Worm (Caenorhabditis elegans) whole organism, L4/young adult: Measurements from ENCODE around the gene gpcp-2.

Experiments used
- W03F9.2 ChIP-seq: fragments of 150-350 bp; optimal IDR thresholded peaks from 2 replicates; lab custom pipeline; 2014; ENCODE audit warnings: missing biosample characterization, missing genetic modification characterization
- dao-5 ChIP-seq: sonication (generic microtip); optimal IDR thresholded peaks from 2 replicates; lab custom pipeline; 2016; ENCODE audit warnings: missing genotype, missing genetic modification characterization, moderate library complexity, missing compliant biosample characterization
- him-1 ChIP-seq: sonication (generic microtip); optimal IDR thresholded peaks from 2 replicates; lab custom pipeline; 2016; ENCODE audit warnings: missing genotype, missing genetic modification reagents, missing genetic modification characterization, missing compliant biosample characterization

Gene gpcp-2

DNA sequence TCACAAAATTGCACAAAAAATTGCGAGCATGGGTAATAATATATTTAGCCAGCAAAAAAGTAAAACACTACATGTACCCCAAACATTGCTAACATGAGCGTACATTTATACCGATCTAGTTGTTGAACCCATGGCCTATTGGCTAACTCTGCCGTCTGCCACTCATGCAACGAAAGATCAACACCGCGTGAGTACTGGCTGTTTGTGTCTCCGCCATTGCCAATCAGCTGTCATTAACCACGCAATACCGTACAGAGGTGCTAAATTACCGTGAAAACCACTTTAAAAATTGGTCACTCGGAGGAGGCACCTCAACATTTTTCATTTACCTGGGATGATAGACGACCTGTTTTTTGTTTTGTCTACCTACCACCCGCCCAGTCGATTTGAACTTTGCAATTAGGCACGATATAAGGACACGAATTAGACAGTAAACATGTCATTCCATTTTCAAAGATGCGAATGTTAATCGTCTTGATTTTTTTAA, 2.2 kb upstream of the gpcp-2 start, which contains the start of gene K02C4.2:
TSS of gene K02C4.2 (plus strand) at position 437 of the 487 bp plus-strand sequence.
- TF ChIP-seq dao-5 (tag; lab: Kevin White, UChicago) (peak; percentile 83), him-1 (tag; lab: Kevin White, UChicago) (peak; percentile 13), W03F9.2 (tag; lab: Kevin White, UChicago) (peak; percentile 46)

- TF ChIP-seq dao-5 (tag; lab: Kevin White, UChicago) (no peak), him-1 (tag; lab: Kevin White, UChicago) (no peak), W03F9.2 (tag; lab: Kevin White, UChicago) (no peak)
These were observed 884 bp upstream of the gpcp-2 start for ce11 chrII:8074058-8074457.

DNA sequence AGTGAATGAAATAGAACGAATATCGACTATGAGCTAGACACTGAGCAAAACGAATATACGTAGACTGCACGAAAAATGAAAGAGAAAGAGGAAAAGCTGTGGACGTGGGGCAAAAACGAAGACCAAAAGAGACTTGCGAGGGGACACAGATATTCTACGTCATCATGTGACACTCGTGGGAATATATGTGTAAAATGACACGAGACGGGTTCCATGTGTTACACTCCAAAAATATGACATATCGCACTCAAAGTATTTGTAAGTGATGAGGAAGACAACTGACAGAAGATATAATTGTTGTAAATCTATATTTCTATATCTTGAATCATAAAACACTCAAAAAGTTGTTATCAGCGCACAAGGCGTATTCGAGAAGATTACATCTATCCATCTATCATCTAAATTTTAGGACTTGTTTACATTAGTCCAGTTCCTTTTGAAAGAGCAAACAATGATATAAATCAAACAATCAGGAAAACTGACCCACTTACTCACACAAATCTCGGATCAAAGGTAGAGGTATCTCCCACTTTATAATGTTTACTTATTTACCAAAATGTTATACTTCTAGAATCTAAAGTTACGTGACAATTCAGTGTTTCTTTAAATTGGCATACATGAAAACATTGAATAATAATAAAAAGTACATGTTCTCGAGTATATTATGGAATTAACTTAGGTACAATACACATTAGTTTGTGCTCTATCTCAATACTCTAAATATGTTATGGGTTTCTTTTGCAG, 1.2 kb downstream of the gpcp-2 start:
- peak; percentile 31 for TF ChIP-seq him-1 (tag; lab: Kevin White, UChicago)
- TF ChIP-seq dao-5 (tag; lab: Kevin White, UChicago) = no peak
- TF ChIP-seq W03F9.2 (tag; lab: Kevin White, UChicago) = no peak

DNA sequence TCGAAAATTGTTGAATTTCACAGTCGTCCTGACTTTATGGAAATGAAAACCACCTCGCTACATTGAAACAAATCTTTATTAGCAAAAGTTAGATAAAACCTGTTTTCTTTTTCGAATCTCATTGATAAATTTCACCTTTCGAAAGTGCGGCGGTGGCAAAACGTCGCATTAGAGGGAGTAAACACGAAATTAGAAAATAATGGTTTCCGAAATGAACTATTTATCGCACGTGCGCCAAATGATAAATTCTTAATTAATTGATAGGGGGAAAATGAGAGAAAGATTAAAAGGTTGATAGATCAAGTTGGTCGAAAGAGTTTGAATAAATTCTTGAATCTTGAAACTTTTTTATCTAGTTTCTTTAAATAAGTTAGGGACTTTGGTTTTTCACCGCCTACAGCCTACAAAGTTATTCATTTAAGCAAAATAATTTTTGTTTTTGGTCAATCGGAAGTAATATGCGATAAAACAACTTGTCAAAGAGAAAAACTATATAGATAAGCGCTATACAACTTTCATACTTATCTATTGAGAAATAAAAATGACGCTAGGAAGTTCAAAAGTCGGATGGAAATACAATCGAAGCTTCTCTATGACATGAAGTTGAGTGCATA, 2.1 kb downstream of the gpcp-2 start:
- TF ChIP-seq W03F9.2 (tag; lab: Kevin White, UChicago) (no peak), dao-5 (tag; lab: Kevin White, UChicago) (no peak), him-1 (tag; lab: Kevin White, UChicago) (no peak)

- TF ChIP-seq W03F9.2 (tag; lab: Kevin White, UChicago) (no peak), dao-5 (tag; lab: Kevin White, UChicago) (no peak), him-1 (tag; lab: Kevin White, UChicago) (no peak)
These were observed 7.2 kb downstream of the gpcp-2 start, which contains the start of gene pdha-1 for ce11 chrII:8065985-8066384. TSS of gene pdha-1 (plus strand) at chrII:8066285.

- TF ChIP-seq W03F9.2 (tag; lab: Kevin White, UChicago) (peak; percentile 66), dao-5 (tag; lab: Kevin White, UChicago) (no peak), him-1 (tag; lab: Kevin White, UChicago) (no peak)
These were observed 10.8 kb downstream of the gpcp-2 start, which contains the start of gene ufd-2 for ce11 chrII:8062334-8062791. TSS of gene ufd-2 (plus strand) at chrII:8062741.

DNA sequence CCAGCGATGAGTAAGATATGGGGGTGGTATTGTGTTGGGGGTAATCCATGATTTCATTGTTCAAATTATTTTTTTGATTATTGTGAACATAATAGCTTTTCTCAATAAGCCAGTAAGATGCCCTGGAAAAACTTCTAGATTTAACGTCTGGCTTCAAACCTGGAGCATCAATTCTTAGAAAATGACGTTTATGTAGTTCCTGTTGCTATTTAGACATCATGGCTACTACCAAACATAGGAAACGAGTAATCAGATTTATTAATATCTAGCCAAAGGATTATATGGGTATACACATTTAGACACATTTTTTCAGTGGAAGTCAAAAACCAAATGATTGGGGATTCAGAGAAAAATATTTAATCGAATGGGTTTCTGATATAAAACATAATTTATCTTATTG, 13.6 kb downstream of the gpcp-2 start:
- TF ChIP-seq dao-5 (tag; lab: Kevin White, UChicago) = no peak
- TF ChIP-seq him-1 (tag; lab: Kevin White, UChicago) = no peak

- no peak for TF ChIP-seq dao-5 (tag; lab: Kevin White, UChicago)
- no peak for TF ChIP-seq W03F9.2 (tag; lab: Kevin White, UChicago)
- no peak for TF ChIP-seq him-1 (tag; lab: Kevin White, UChicago)
These were observed 14.4 kb downstream of the gpcp-2 start, which contains the start of gene T05H10.8 for ce11 chrII:8058769-8059168. TSS of gene T05H10.8 (plus strand) at chrII:8059069.

ce11 chrII:8057911-8058310, 15.3 kb downstream of the gpcp-2 start:
- TF ChIP-seq W03F9.2 (tag; lab: Kevin White, UChicago) (no peak), dao-5 (tag; lab: Kevin White, UChicago) (no peak), him-1 (tag; lab: Kevin White, UChicago) (no peak)

- TF ChIP-seq dao-5 (tag; lab: Kevin White, UChicago) = no peak
- no peak for TF ChIP-seq W03F9.2 (tag; lab: Kevin White, UChicago)
- no peak for TF ChIP-seq him-1 (tag; lab: Kevin White, UChicago)
These were observed 20.3 kb downstream of the gpcp-2 start, which contains the start of gene T05H10.4 for ce11 chrII:8052850-8053249. TSS of gene T05H10.4 (plus strand) at chrII:8053150.

DNA sequence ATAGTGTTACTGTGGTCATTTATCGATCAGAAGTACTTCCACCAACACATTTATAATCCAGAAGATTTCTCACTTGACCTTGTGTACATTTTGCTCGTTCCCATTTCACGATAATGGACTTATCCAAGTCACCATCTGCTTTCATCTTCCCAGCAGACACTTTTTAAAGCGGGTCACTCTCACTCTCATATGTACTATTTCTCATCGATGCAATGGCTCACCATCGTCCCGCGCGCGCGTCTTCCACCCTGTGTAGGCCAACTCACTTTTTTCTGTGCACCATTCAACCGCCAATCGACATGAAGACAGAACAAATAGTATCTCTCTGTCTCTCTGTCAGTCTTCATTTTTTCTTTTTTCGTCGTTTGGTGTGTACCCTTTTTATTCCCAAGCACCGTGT, 21.0 kb downstream of the gpcp-2 start:
- TF ChIP-seq W03F9.2 (tag; lab: Kevin White, UChicago) = no peak
- TF ChIP-seq him-1 (tag; lab: Kevin White, UChicago) = no peak
- no peak for TF ChIP-seq dao-5 (tag; lab: Kevin White, UChicago)

- no peak for TF ChIP-seq dao-5 (tag; lab: Kevin White, UChicago)
- no peak for TF ChIP-seq him-1 (tag; lab: Kevin White, UChicago)
- no peak for TF ChIP-seq W03F9.2 (tag; lab: Kevin White, UChicago)
These were observed 21.8 kb downstream of the gpcp-2 start for ce11 chrII:8051330-8051729.

- no peak for TF ChIP-seq him-1 (tag; lab: Kevin White, UChicago)
- TF ChIP-seq dao-5 (tag; lab: Kevin White, UChicago) = no peak
- no peak for TF ChIP-seq W03F9.2 (tag; lab: Kevin White, UChicago)
These were observed 22.7 kb downstream of the gpcp-2 start, which contains the start of gene mtre-1 for ce11 chrII:8050477-8050876. TSS of gene mtre-1 (minus strand) at chrII:8050577.
